Worm (Caenorhabditis elegans) whole organism, young adult: ENCODE measurements around the gene C06B3.6.

Experiments
- attf-5 ChIP-seq: fragments of 200-800 bp; sonication (Bioruptor generic); optimal IDR thresholded peaks from 2 replicates; lab custom pipeline; 2018; ENCODE audit warnings: mild to moderate bottlenecking, missing genetic modification characterization, missing compliant biosample characterization
- cebp-1 ChIP-seq, 2 experiments: fragments of 200-800 bp in 1 of 2; sonication (Bioruptor generic) in 1 of 2; sonication (generic microtip) in 1 of 2; IDR thresholded peaks in 1 of 2; optimal IDR thresholded peaks in 1 of 2; 2 replicates each; pipeline versions ENCODE4 v1.3.6 to Lab custom; 2017 to 2022; ENCODE audit warnings: missing compliant biosample characterization in 2 of 2, missing genetic modification characterization in 2 of 2, mild to moderate bottlenecking in 1 of 2, missing genetic modification reagents in 1 of 2, moderate library complexity in 1 of 2
- dpff-1 ChIP-seq: sonication (generic microtip); optimal IDR thresholded peaks from 2 replicates; lab custom pipeline; 2017; ENCODE audit warnings: mild to moderate bottlenecking, missing genetic modification characterization, missing compliant biosample characterization
- egl-44 ChIP-seq: fragments of 200-800 bp; sonication (Bioruptor generic); IDR thresholded peaks from 2 replicates; pipeline ENCODE4 v1.3.6; 2022; ENCODE audit warnings: missing genetic modification reagents, missing genetic modification characterization, missing compliant biosample characterization
- lag-1 ChIP-seq: fragments of 200-800 bp; sonication (Bioruptor generic); IDR thresholded peaks from 2 replicates; pipeline ENCODE4 v1.3.6; 2022; ENCODE audit warnings: missing genetic modification reagents, missing genetic modification characterization, missing compliant biosample characterization
- lir-1 ChIP-seq: fragments of 200-800 bp; sonication (Bioruptor generic); conservative IDR thresholded peaks from 2 replicates; pipeline ENCODE4 v1.3.6; 2022; ENCODE audit warnings: missing genetic modification reagents, missing genetic modification characterization, missing compliant biosample characterization
- snpc-4 ChIP-seq, 5 experiments: fragments of 150-350 bp in 1 of 5; sonication (generic microtip) in 4 of 5; optimal IDR thresholded peaks; 2 replicates each; lab custom pipeline; 2014 to 2018; ENCODE audit warnings: missing genetic modification characterization in 5 of 5, missing biosample characterization in 3 of 5, antibody characterized with exemption in 2 of 5, mild to moderate bottlenecking in 2 of 5, missing compliant biosample characterization in 2 of 5, missing genotype in 2 of 5, moderate library complexity in 2 of 5, missing genetic modification reagents in 1 of 5

DNA sequence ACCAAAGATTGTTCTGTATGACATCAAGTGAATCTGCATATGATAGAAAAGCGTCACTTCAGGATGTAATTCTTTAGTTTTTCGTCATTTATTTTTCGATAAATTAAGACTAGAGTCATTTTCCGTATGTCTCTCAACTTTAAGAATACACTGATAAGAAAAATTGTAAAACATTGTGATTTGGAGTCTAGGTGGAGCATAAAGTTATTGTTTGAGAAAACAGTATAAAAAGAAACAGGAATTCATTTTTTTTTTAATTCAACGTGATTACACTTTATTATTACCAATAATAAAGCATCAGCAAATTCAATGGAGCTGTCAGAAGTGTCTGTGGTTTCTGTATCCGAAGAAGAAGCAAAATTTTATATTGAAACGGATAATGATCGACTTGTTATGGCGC lies 40.2 kb upstream of the C06B3.6 start, which contains the start of gene R10D12.6:
- TF ChIP-seq attf-5 (GFP tag; lab: Kevin White, UChicago) (no peak), egl-44 (GFP tag; lab: Robert Waterston, UW) (no peak), snpc-4 (GFP tag; optimal IDR thresholded peaks at IDR 0.05; lab: Kevin White, UChicago) (no peak), snpc-4 (tag; optimal IDR thresholded peaks at IDR 0.05; lab: Kevin White, UChicago) (no peak), cebp-1 (GFP tag; IDR thresholded peaks at IDR 0.05; lab: Robert Waterston, UW) (no peak), cebp-1 (tag; optimal IDR thresholded peaks at IDR 0.05; lab: Kevin White, UChicago) (no peak), dpff-1 (no peak), lir-1 (GFP tag; lab: Robert Waterston, UW) (no peak), lag-1 (GFP tag; lab: Robert Waterston, UW) (no peak)
